Fruit fly (Drosophila melanogaster) whole organism, embryonic: ENCODE measurements around the gene CG13920.
A peak's percentile ranks its signal among the peaks of the same experiment; 100 is the strongest.

Source experiments
- Ada2b ChIP-seq: fragments of 200-800 bp; sonication (Bioruptor generic); IDR thresholded peaks from 2 replicates; pipeline ENCODE4 v1.3.6; 2022; ENCODE audit warnings: missing biosample characterization, missing genetic modification characterization
- CG10321 ChIP-seq: fragments of 200-800 bp; sonication (Bioruptor generic); IDR thresholded peaks from 2 replicates; pipeline ENCODE4 v1.3.6; 2022; ENCODE audit warnings: missing biosample characterization, missing genetic modification characterization
- CG11695 ChIP-seq: fragments of 200-800 bp; sonication (Bioruptor generic); IDR thresholded peaks from 3 replicates; pipeline ENCODE4 v1.3.6; 2022; ENCODE audit warnings: missing biosample characterization, missing genetic modification characterization
- CG12071 ChIP-seq: fragments of 200-800 bp; sonication (Bioruptor generic); optimal IDR thresholded peaks from 3 replicates; lab custom pipeline; 2018; ENCODE audit warnings: missing biosample characterization, mild to moderate bottlenecking, missing genetic modification characterization
- CG14710 ChIP-seq: fragments of 200-800 bp; sonication (Bioruptor generic); optimal IDR thresholded peaks from 3 replicates; lab custom pipeline; 2019; ENCODE audit warnings: missing biosample characterization, mild to moderate bottlenecking, missing genetic modification characterization, moderate library complexity
- CG15479 ChIP-seq: fragments of 200-800 bp; sonication (Bioruptor generic); optimal IDR thresholded peaks from 3 replicates; lab custom pipeline; 2019; ENCODE audit warnings: missing biosample characterization, mild to moderate bottlenecking, missing genetic modification characterization, moderate library complexity
- CG1792 ChIP-seq: fragments of 200-800 bp; sonication (Bioruptor generic); optimal IDR thresholded peaks from 2 replicates; lab custom pipeline; 2016; ENCODE audit warnings: missing biosample characterization, missing genetic modification characterization
- CG1832 ChIP-seq: fragments of 200-800 bp; sonication (Bioruptor generic); optimal IDR thresholded peaks from 2 replicates; lab custom pipeline; 2017; ENCODE audit warnings: missing biosample characterization, mild to moderate bottlenecking, missing genetic modification characterization, inconsistent platforms
- CG18764 ChIP-seq: fragments of 200-800 bp; sonication (Bioruptor generic); optimal IDR thresholded peaks from 3 replicates; lab custom pipeline; 2016; ENCODE audit warnings: missing biosample characterization, missing genetic modification characterization
- CG31224 ChIP-seq: fragments of 200-800 bp; sonication (Bioruptor generic); IDR thresholded peaks from 2 replicates; pipeline ENCODE4 v1.3.6; 2022; ENCODE audit warnings: missing biosample characterization, missing genetic modification characterization
- CG3163 ChIP-seq: fragments of 200-800 bp; sonication (Bioruptor generic); optimal IDR thresholded peaks from 3 replicates; lab custom pipeline; 2016; ENCODE audit warnings: missing biosample characterization, missing genetic modification characterization
- CG32772 ChIP-seq: fragments of 200-800 bp; sonication (Bioruptor generic); IDR thresholded peaks from 2 replicates; pipeline ENCODE4 v1.3.6; 2022; ENCODE audit warnings: missing biosample characterization, missing genetic modification characterization
- CG3726 ChIP-seq: fragments of 200-800 bp; sonication (Bioruptor generic); IDR thresholded peaks from 3 replicates; pipeline ENCODE4, ENCODE4 v1.3.6; 2022; ENCODE audit warnings: missing biosample characterization, missing genetic modification characterization
- CG3847 ChIP-seq: fragments of 200-800 bp; sonication (Bioruptor generic); IDR thresholded peaks from 2 replicates; pipeline ENCODE4 v1.3.6; 2022; ENCODE audit warnings: missing biosample characterization, missing genetic modification characterization
- CG7786 ChIP-seq: fragments of 200-800 bp; sonication (Bioruptor generic); optimal IDR thresholded peaks from 2 replicates; lab custom pipeline; 2016; ENCODE audit warnings: missing biosample characterization, missing genetic modification characterization
- CG8290 ChIP-seq, 3 experiments: fragments of 200-800 bp; sonication (Bioruptor generic); optimal IDR thresholded peaks; 2 replicates each; lab custom pipeline; 2016 to 2019; ENCODE audit warnings: missing biosample characterization in 3 of 3, missing genetic modification characterization in 3 of 3, mild to moderate bottlenecking in 2 of 3, moderate library complexity in 1 of 3
- CG9932 ChIP-seq: fragments of 200-800 bp; sonication (Bioruptor generic); IDR thresholded peaks from 2 replicates; pipeline ENCODE4 v1.3.6; 2022; ENCODE audit warnings: missing biosample characterization, missing genetic modification characterization
- Dp ChIP-seq: fragments of 200-800 bp; sonication (Bioruptor generic); optimal IDR thresholded peaks from 2 replicates; lab custom pipeline; 2018; ENCODE audit warnings: missing biosample characterization, mild to moderate bottlenecking, missing genetic modification characterization, moderate library complexity
- E2f2 ChIP-seq: fragments of 200-800 bp; sonication (Bioruptor generic); IDR thresholded peaks from 2 replicates; pipeline ENCODE4 v1.3.6; 2022; ENCODE audit warnings: missing biosample characterization, missing genetic modification characterization
- Ets97D ChIP-seq: fragments of 200-800 bp; sonication (Bioruptor generic); optimal IDR thresholded peaks from 3 replicates; lab custom pipeline; 2016; ENCODE audit warnings: missing biosample characterization, missing genetic modification characterization
- Hr51 ChIP-seq, 2 experiments: fragments of 200-800 bp; sonication (Bioruptor generic); optimal IDR thresholded peaks; 2 replicates in 1 of 2; 3 replicates in 1 of 2; lab custom pipeline; 2016 to 2018; ENCODE audit warnings: missing biosample characterization in 2 of 2, missing genetic modification characterization in 2 of 2, mild to moderate bottlenecking in 1 of 2, moderate library complexity in 1 of 2
- Meics ChIP-seq: fragments of 200-800 bp; sonication (Bioruptor generic); optimal IDR thresholded peaks from 2 replicates; lab custom pipeline; 2017; ENCODE audit warnings: missing biosample characterization, mild to moderate bottlenecking, missing genetic modification characterization
- Neu2 ChIP-seq: fragments of 200-800 bp; sonication (Bioruptor generic); optimal IDR thresholded peaks from 3 replicates; lab custom pipeline; 2016; ENCODE audit warnings: missing biosample characterization, missing genetic modification characterization, borderline replicate concordance
- Nf-YA ChIP-seq: fragments of 200-800 bp; sonication (Bioruptor generic); IDR thresholded peaks from 2 replicates; pipeline ENCODE4 v1.3.6; 2022; ENCODE audit warnings: missing biosample characterization, missing genetic modification characterization
- Nf-YB ChIP-seq: fragments of 200-800 bp; sonication (Bioruptor generic); optimal IDR thresholded peaks from 3 replicates; lab custom pipeline; 2019; ENCODE audit warnings: missing biosample characterization, mild to moderate bottlenecking, missing genetic modification characterization, moderate library complexity
- NfI ChIP-seq: fragments of 200-800 bp; sonication (Bioruptor generic); optimal IDR thresholded peaks from 3 replicates; lab custom pipeline; 2018; ENCODE audit warnings: missing biosample characterization, mild to moderate bottlenecking, missing genetic modification characterization, moderate library complexity
- PHDP ChIP-seq: fragments of 200-800 bp; sonication (Bioruptor generic); optimal IDR thresholded peaks from 3 replicates; lab custom pipeline; 2018; ENCODE audit warnings: missing biosample characterization, mild to moderate bottlenecking, missing genetic modification characterization, moderate library complexity
- Scr ChIP-seq: fragments of 200-800 bp; sonication (Bioruptor generic); IDR thresholded peaks from 2 replicates; pipeline ENCODE4 v1.3.6; 2022; ENCODE audit warnings: missing biosample characterization, missing genetic modification characterization; ENCODE audit not compliant: partially characterized antibody
- Sox100B ChIP-seq: fragments of 200-800 bp; sonication (Bioruptor generic); optimal IDR thresholded peaks from 3 replicates; lab custom pipeline; 2018; ENCODE audit warnings: missing biosample characterization, mild to moderate bottlenecking, missing genetic modification characterization
- Sry-δ ChIP-seq: fragments of 200-800 bp; sonication (Bioruptor generic); optimal IDR thresholded peaks from 2 replicates; lab custom pipeline; 2016; ENCODE audit warnings: missing biosample characterization, missing genetic modification characterization
- ato ChIP-seq: fragments of 200-800 bp; sonication (Bioruptor generic); IDR thresholded peaks from 2 replicates; pipeline ENCODE4 v1.3.6; 2022; ENCODE audit warnings: missing biosample characterization, missing genetic modification characterization; ENCODE audit not compliant: partially characterized antibody
- chn ChIP-seq: fragments of 200-800 bp; sonication (Bioruptor generic); optimal IDR thresholded peaks from 2 replicates; lab custom pipeline; 2016; ENCODE audit warnings: missing biosample characterization, missing genetic modification characterization
- ci ChIP-seq: fragments of 200-800 bp; sonication (Bioruptor generic); IDR thresholded peaks from 3 replicates; pipeline ENCODE4 v1.3.6; 2022; ENCODE audit warnings: missing biosample characterization, missing genetic modification characterization
- croc ChIP-seq: fragments of 200-800 bp; sonication (Bioruptor generic); conservative IDR thresholded peaks from 3 replicates; pipeline ENCODE4 v1.3.6; 2022; ENCODE audit warnings: missing biosample characterization, missing genetic modification characterization
- disco-r ChIP-seq: fragments of 200-800 bp; sonication (Bioruptor generic); optimal IDR thresholded peaks from 2 replicates; lab custom pipeline; 2016; ENCODE audit warnings: missing biosample characterization, missing genetic modification characterization
- esg ChIP-seq: fragments of 200-800 bp; sonication (Bioruptor generic); conservative IDR thresholded peaks from 2 replicates; pipeline ENCODE4 v1.3.6; 2022; ENCODE audit warnings: missing biosample characterization, missing genetic modification characterization
- fd64A ChIP-seq: fragments of 200-800 bp; sonication (Bioruptor generic); optimal IDR thresholded peaks from 3 replicates; lab custom pipeline; 2018; ENCODE audit warnings: missing biosample characterization, mild to moderate bottlenecking, missing genetic modification characterization
- fru ChIP-seq: fragments of >200 bp; optimal IDR thresholded peaks from 2 replicates; lab custom pipeline; 2017
- gcm2 ChIP-seq: fragments of 200-800 bp; sonication (Bioruptor generic); optimal IDR thresholded peaks from 2 replicates; lab custom pipeline; 2016; ENCODE audit warnings: missing biosample characterization, missing genetic modification characterization
- ham ChIP-seq: fragments of 200-800 bp; sonication (Bioruptor generic); IDR thresholded peaks from 2 replicates; pipeline ENCODE4 v1.3.6; 2022; ENCODE audit warnings: missing biosample characterization, missing genetic modification characterization
- hkb ChIP-seq, 2 experiments: fragments of 200-800 bp in 1 of 2; fragments of >200 bp in 1 of 2; sonication (Bioruptor generic) in 1 of 2; IDR thresholded peaks in 1 of 2; optimal IDR thresholded peaks in 1 of 2; 2 replicates each; pipeline versions ENCODE4 v1.3.6 to Lab custom; 2017 to 2022; ENCODE audit warnings: missing biosample characterization in 1 of 2, missing genetic modification characterization in 1 of 2
- jumu ChIP-seq: fragments of 200-800 bp; sonication (Bioruptor generic); optimal IDR thresholded peaks from 3 replicates; lab custom pipeline; 2016; ENCODE audit warnings: missing biosample characterization, missing genetic modification characterization
- pho ChIP-seq: fragments of 200-800 bp; sonication (Bioruptor generic); optimal IDR thresholded peaks from 2 replicates; lab custom pipeline; 2016; ENCODE audit warnings: missing biosample characterization, missing genetic modification characterization
- row ChIP-seq: fragments of 200-800 bp; sonication (Bioruptor generic); IDR thresholded peaks from 3 replicates; pipeline ENCODE4 v1.3.6; 2022; ENCODE audit warnings: missing biosample characterization, missing genetic modification characterization
- shn ChIP-seq: fragments of 200-800 bp; sonication (Bioruptor generic); optimal IDR thresholded peaks from 3 replicates; lab custom pipeline; 2016; ENCODE audit warnings: missing biosample characterization, missing genetic modification characterization
- sqz ChIP-seq: fragments of 200-800 bp; sonication (Bioruptor generic); optimal IDR thresholded peaks from 3 replicates; lab custom pipeline; 2018; ENCODE audit warnings: missing biosample characterization, mild to moderate bottlenecking, missing genetic modification characterization
- ssp ChIP-seq: fragments of 200-800 bp; sonication (Bioruptor generic); IDR thresholded peaks from 2 replicates; pipeline ENCODE4 v1.3.6; 2022; ENCODE audit warnings: missing biosample characterization, missing genetic modification characterization
- stc ChIP-seq: fragments of 200-800 bp; sonication (Bioruptor generic); IDR thresholded peaks from 2 replicates; pipeline ENCODE4 v1.3.6; 2022; ENCODE audit warnings: missing biosample characterization, missing genetic modification characterization
- vvl ChIP-seq: fragments of 200-800 bp; sonication (Bioruptor generic); IDR thresholded peaks from 2 replicates; pipeline ENCODE4 v1.3.6; 2022; ENCODE audit warnings: missing biosample characterization, missing genetic modification characterization
- wor ChIP-seq: fragments of 200-800 bp; sonication (Bioruptor generic); IDR thresholded peaks from 2 replicates; pipeline ENCODE4 v1.3.6; 2022; ENCODE audit warnings: missing biosample characterization, missing genetic modification characterization

CG13920 gene

DNA sequence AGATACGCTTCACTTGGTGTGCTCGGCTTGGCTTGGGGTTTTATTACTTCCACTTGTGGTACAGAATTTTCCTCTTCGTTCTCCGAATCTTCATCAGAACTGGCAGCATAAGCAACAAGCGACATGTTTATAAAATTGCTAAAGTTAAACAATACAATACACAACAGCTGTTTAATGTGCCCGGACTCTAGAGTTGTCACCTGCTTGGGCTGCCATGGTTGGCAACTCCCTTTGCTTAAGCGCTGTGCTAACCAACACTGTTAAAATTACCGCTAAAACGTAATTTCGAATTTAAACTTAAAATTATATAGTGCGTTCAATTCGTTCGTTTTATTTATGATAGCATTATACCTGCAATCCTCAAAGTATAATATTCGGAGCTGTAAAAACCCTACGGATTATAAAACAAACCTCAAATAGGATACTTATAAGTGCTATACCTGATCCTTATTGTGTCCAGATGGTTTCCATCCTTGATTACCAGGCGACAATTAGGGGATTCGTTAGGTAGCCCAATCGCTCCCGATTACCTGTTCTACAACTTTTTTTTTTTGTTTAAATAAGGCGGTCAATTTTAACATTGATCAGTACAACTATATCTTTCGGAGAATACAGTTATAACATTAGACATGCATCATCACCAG, 1.3 kb upstream of the CG13920 start, which contains the start of the genes CG17249 and Bro (continued):
- TF ChIP-seq shn (GFP tag; lab: Kevin White, UChicago) (peak; percentile 46), disco-r (GFP tag; lab: Kevin White, UChicago) (no peak), Nf-YB (GFP tag; lab: Kevin White, UChicago) (no peak), Meics (GFP tag; lab: Kevin White, UChicago) (peak; percentile 87), CG1832 (no peak), Scr (GFP tag; lab: Robert Waterston, UW) (peak; percentile 25; the same call in 1 of the 2 replicates), ato (no peak), E2f2 (peak; percentile 97), Hr51 (GFP tag; optimal IDR thresholded peaks at IDR 0.05; lab: Kevin White, UChicago) (peak in 1 of 2 experiments; percentile 57), hkb (optimal IDR thresholded peaks at IDR 0.05; lab: Kevin White, UChicago) (no peak), hkb (GFP tag; IDR thresholded peaks at IDR 0.05; lab: Robert Waterston, UW) (no peak), Sry-δ (GFP tag; lab: Kevin White, UChicago) (peak; percentile 37), sqz (GFP tag; lab: Kevin White, UChicago) (no peak), CG31224 (no peak), CG1792 (GFP tag; lab: Kevin White, UChicago) (peak; percentile 5), jumu (GFP tag; lab: Kevin White, UChicago) (peak; percentile 39), CG7786 (GFP tag; lab: Kevin White, UChicago) (peak; percentile 59), CG3163 (GFP tag; lab: Kevin White, UChicago) (peak; percentile 52), Sox100B (GFP tag; lab: Kevin White, UChicago) (no peak), ci (peak; percentile 23; the same call in 1 of the 3 replicates), CG10321 (GFP tag; lab: Robert Waterston, UW) (peak; percentile 28; the same call in 1 of the 2 replicates), NfI (GFP tag; lab: Kevin White, UChicago) (peak; percentile 43), ham (no peak), wor (GFP tag; lab: Robert Waterston, UW) (no peak), ssp (GFP tag; lab: Robert Waterston, UW) (no peak), chn (GFP tag; lab: Kevin White, UChicago) (peak; percentile 42), CG14710 (tag; lab: Kevin White, UChicago) (peak; percentile 71), croc (GFP tag; lab: Robert Waterston, UW) (no peak), CG8290 (GFP tag; optimal IDR thresholded peaks at IDR 0.05; lab: Kevin White, UChicago) (no peak), CG8290 (tag; optimal IDR thresholded peaks at IDR 0.05; lab: Kevin White, UChicago) (peak in 1 of 2 experiments; percentile 84), stc (no peak), Nf-YA (GFP tag; lab: Robert Waterston, UW) (no peak), CG11695 (GFP tag; lab: Robert Waterston, UW) (no peak), fd64A (GFP tag; lab: Kevin White, UChicago) (no peak), fru (lab: Kevin White, UChicago) (no peak), Neu2 (GFP tag; lab: Kevin White, UChicago) (no peak), pho (GFP tag; lab: Kevin White, UChicago) (peak; percentile 50), esg (GFP tag; lab: Robert Waterston, UW) (no peak), gcm2 (GFP tag; lab: Kevin White, UChicago) (peak; percentile 12), CG15479 (GFP tag; lab: Kevin White, UChicago) (no peak), CG32772 (GFP tag; lab: Robert Waterston, UW) (no peak), CG12071 (no peak), CG9932 (GFP tag; lab: Robert Waterston, UW) (peak; percentile 68), CG18764 (GFP tag; lab: Kevin White, UChicago) (no peak), vvl (GFP tag; lab: Robert Waterston, UW) (peak; percentile 72), PHDP (tag; lab: Kevin White, UChicago) (no peak), CG3847 (GFP tag; lab: Robert Waterston, UW) (peak; percentile 93), CG3726 (GFP tag; lab: Robert Waterston, UW) (no peak), row (GFP tag; lab: Robert Waterston, UW) (peak; percentile 53; the same call in 2 of the 3 replicates), Ets97D (GFP tag; lab: Kevin White, UChicago) (peak; percentile 78), Dp (GFP tag; lab: Kevin White, UChicago) (peak; percentile 98), Ada2b (GFP tag; lab: Robert Waterston, UW) (no peak)
